Worm (Caenorhabditis elegans) whole organism, L3 larva: Measurements from ENCODE around the gene R04E5.9.

ENCODE experiments used
- ama-1 ChIP-seq: fragments of 150-350 bp; optimal IDR thresholded peaks from 2 replicates; lab custom pipeline; 2018
- egl-5 ChIP-seq: fragments of 150-350 bp; optimal IDR thresholded peaks from 2 replicates; lab custom pipeline; 2017; ENCODE audit warnings: missing biosample characterization, missing genetic modification reagents, missing genetic modification characterization, inconsistent platforms

- TF ChIP-seq ama-1 (lab: Kevin White, UChicago) (no peak), egl-5 (tag; lab: Kevin White, UChicago) (no peak)
These were observed 49.9 kb downstream of the R04E5.9 start for ce11 chrX:8761060-8761459.
